Worm (Caenorhabditis elegans): ENCODE results near the gene C54H2.4.

Gene C54H2.4

ce11 chrX:5782153-5782552 lies 11.6 kb upstream of the C54H2.4 start, which contains the start of gene gakh-1:
gakh-1 (plus strand) TSS chrX:5782499.
- TF ChIP-seq nhr-237 (tag; optimal IDR thresholded peaks at IDR 0.05) = no peak
- TF ChIP-seq hlh-1 (tag; optimal IDR thresholded peaks at IDR 0.05) = peak; percentile 17
- TF ChIP-seq unc-39 (tag; optimal IDR thresholded peaks at IDR 0.05) = no peak
- no peak for TF ChIP-seq elt-3 (tag; optimal IDR thresholded peaks at IDR 0.05)
- no peak for TF ChIP-seq ham-2 (GFP tag; optimal IDR thresholded peaks at IDR 0.05)
- no peak for TF ChIP-seq ceh-83 (GFP tag; optimal IDR thresholded peaks at IDR 0.05)
- TF ChIP-seq flh-1 (GFP tag; optimal IDR thresholded peaks at IDR 0.05) = no peak
- TF ChIP-seq elt-1 (tag; optimal IDR thresholded peaks at IDR 0.05; ENCODE audit: borderline replicate concordance, insufficient read depth) = no peak
- peak; percentile 66 for TF ChIP-seq pha-4 (tag; optimal IDR thresholded peaks at IDR 0.05)
- TF ChIP-seq unc-120 (tag; optimal IDR thresholded peaks at IDR 0.05; ENCODE audit: poor library complexity, severe bottlenecking) = peak; percentile 44
- TF ChIP-seq sptf-1 (tag; optimal IDR thresholded peaks at IDR 0.05) = peak; percentile 39
- no peak for TF ChIP-seq blmp-1 (tag; optimal IDR thresholded peaks at IDR 0.05)
- TF ChIP-seq lin-13 (tag; optimal IDR thresholded peaks at IDR 0.05) = peak; percentile 54

- TF ChIP-seq lin-32 (GFP tag; optimal IDR thresholded peaks at IDR 0.05) (no peak), pha-4 (tag; optimal IDR thresholded peaks at IDR 0.05) (peak; percentile 85), ham-2 (GFP tag; optimal IDR thresholded peaks at IDR 0.05) (peak; percentile 3)
Observed at ce11 chrX:5781294-5781693, 10.7 kb upstream of the C54H2.4 start.

- no peak for TF ChIP-seq tbx-8 (GFP tag; optimal IDR thresholded peaks at IDR 0.05)
- TF ChIP-seq cnd-1 (tag; optimal IDR thresholded peaks at IDR 0.05) = no peak
- peak; percentile 56 for TF ChIP-seq elt-1 (tag; optimal IDR thresholded peaks at IDR 0.05; ENCODE audit: borderline replicate concordance, insufficient read depth)
- no peak for TF ChIP-seq blmp-1 (tag; optimal IDR thresholded peaks at IDR 0.05)
- TF ChIP-seq unc-120 (tag; optimal IDR thresholded peaks at IDR 0.05; ENCODE audit: poor library complexity, severe bottlenecking) = peak; percentile 47
- peak; percentile 80 for TF ChIP-seq hlh-1 (tag; optimal IDR thresholded peaks at IDR 0.05)
- no peak for TF ChIP-seq nhr-76 (tag; optimal IDR thresholded peaks at IDR 0.05)
- no peak for TF ChIP-seq zip-8 (tag; optimal IDR thresholded peaks at IDR 0.05)
- peak; percentile 71 for TF ChIP-seq unc-62 (GFP tag; optimal IDR thresholded peaks at IDR 0.05)
- TF ChIP-seq nhr-28 (tag; optimal IDR thresholded peaks at IDR 0.05) = no peak
- TF ChIP-seq ham-2 (GFP tag; optimal IDR thresholded peaks at IDR 0.05) = no peak
- TF ChIP-seq mls-2 (tag; optimal IDR thresholded peaks at IDR 0.05) = no peak
Observed at ce11 chrX:5780672-5781182, 10.2 kb upstream of the C54H2.4 start, which contains the start of gene sft-4. sft-4 (minus strand) TSS chrX:5780722.

- TF ChIP-seq nhr-76 (tag; optimal IDR thresholded peaks at IDR 0.05) (no peak), zip-8 (tag; optimal IDR thresholded peaks at IDR 0.05) (no peak), unc-62 (GFP tag; optimal IDR thresholded peaks at IDR 0.05) (peak; percentile 51), ces-1 (GFP tag; optimal IDR thresholded peaks at IDR 0.05) (peak; percentile 38), nhr-12 (tag; optimal IDR thresholded peaks at IDR 0.05) (no peak), lsy-2 (tag; optimal IDR thresholded peaks at IDR 0.05) (peak; percentile 9), ztf-11 (tag; optimal IDR thresholded peaks at IDR 0.05) (no peak), ceh-83 (GFP tag; optimal IDR thresholded peaks at IDR 0.05) (no peak), lin-32 (GFP tag; optimal IDR thresholded peaks at IDR 0.05) (peak; percentile 54), pha-4 (tag; optimal IDR thresholded peaks at IDR 0.05) (no peak), snpc-4 (tag; optimal IDR thresholded peaks at IDR 0.05) (no peak), ceh-39 (tag; optimal IDR thresholded peaks at IDR 0.05) (peak; percentile 31), elt-3 (tag; optimal IDR thresholded peaks at IDR 0.05) (no peak), tbx-8 (GFP tag; optimal IDR thresholded peaks at IDR 0.05) (no peak), mls-2 (tag; optimal IDR thresholded peaks at IDR 0.05) (peak; percentile 43), lin-13 (tag; optimal IDR thresholded peaks at IDR 0.05) (no peak), drap-1 (GFP tag; optimal IDR thresholded peaks at IDR 0.05) (no peak), sem-2 (GFP tag; optimal IDR thresholded peaks at IDR 0.05) (no peak), mab-5 (tag; optimal IDR thresholded peaks at IDR 0.05) (no peak), elt-1 (tag; optimal IDR thresholded peaks at IDR 0.05; ENCODE audit: borderline replicate concordance, insufficient read depth) (no peak), mep-1 (tag; optimal IDR thresholded peaks at IDR 0.05) (peak; percentile 44), hlh-1 (tag; optimal IDR thresholded peaks at IDR 0.05) (peak; percentile 48), sptf-1 (tag; optimal IDR thresholded peaks at IDR 0.05) (peak; percentile 22), cnd-1 (tag; optimal IDR thresholded peaks at IDR 0.05) (peak; percentile 78)
Observed at ce11 chrX:5775804-5776252, 5.3 kb upstream of the C54H2.4 start.

- no peak for TF ChIP-seq lin-13 (tag; optimal IDR thresholded peaks at IDR 0.05)
- no peak for TF ChIP-seq cnd-1 (tag; optimal IDR thresholded peaks at IDR 0.05)
- TF ChIP-seq nhr-28 (tag; optimal IDR thresholded peaks at IDR 0.05) = no peak
- no peak for TF ChIP-seq elt-3 (tag; optimal IDR thresholded peaks at IDR 0.05)
- TF ChIP-seq nhr-12 (tag; optimal IDR thresholded peaks at IDR 0.05) = no peak
- no peak for TF ChIP-seq sem-2 (GFP tag; optimal IDR thresholded peaks at IDR 0.05)
Observed at ce11 chrX:5773471-5773870, 2.9 kb upstream of the C54H2.4 start, which contains the start of gene sym-3. sym-3 (plus strand) TSS chrX:5773771.

Measured in whole organism, mixed stage, embryonic.